Worm (Caenorhabditis elegans): ENCODE results near the gene asp-1.

- TF ChIP-seq pes-1 (GFP tag; IDR thresholded peaks at IDR 0.05) (no peak), ama-1 (optimal IDR thresholded peaks at IDR 0.05) (no peak), tbx-37 (GFP tag; conservative IDR thresholded peaks at IDR 0.05) (no peak), ceh-13 (GFP tag; optimal IDR thresholded peaks at IDR 0.05) (no peak), B0310.2 (tag; optimal IDR thresholded peaks at IDR 0.05) (no peak), ets-7 (tag; optimal IDR thresholded peaks at IDR 0.05) (no peak), flt-1 (GFP tag; IDR thresholded peaks at IDR 0.05) (no peak), hnd-1 (tag; optimal IDR thresholded peaks at IDR 0.05) (no peak), aly-1 (tag; optimal IDR thresholded peaks at IDR 0.05) (no peak), tra-4 (tag; optimal IDR thresholded peaks at IDR 0.05) (no peak), F13C5.2 (tag; optimal IDR thresholded peaks at IDR 0.05) (no peak), hmg-4 (GFP tag; optimal IDR thresholded peaks at IDR 0.05) (no peak), tbx-11 (GFP tag; IDR thresholded peaks at IDR 0.05) (no peak)
Measured at ce11 chrV:19063326-19063725, 12.8 kb upstream of the asp-1 start.
